Worm (Caenorhabditis elegans): ENCODE data around the gene snf-10.

- no peak for TF ChIP-seq unc-62 (GFP tag; optimal IDR thresholded peaks at IDR 0.05)
- TF ChIP-seq lsy-2 (tag; optimal IDR thresholded peaks at IDR 0.05), result peak in 1 of 2 experiments; percentile 38
- TF ChIP-seq lin-13 (GFP tag; optimal IDR thresholded peaks at IDR 0.05), result no peak
These were observed 24.9 kb upstream of the snf-10 start for ce11 chrV:10465478-10465877.

Data from whole organism, L1 larva.